Fruit fly (Drosophila melanogaster) whole organism, pupa: Measurements from ENCODE around the gene MED27.

Experiments used
- CG10348 ChIP-seq: fragments of 200-800 bp; sonication (Bioruptor generic); IDR thresholded peaks from 2 replicates; pipeline ENCODE4 v1.3.6; 2022; ENCODE audit warnings: missing biosample characterization, missing genetic modification characterization
- EcR ChIP-seq: fragments of 200-800 bp; sonication (Bioruptor generic); optimal IDR thresholded peaks from 3 replicates; lab custom pipeline; 2019; ENCODE audit warnings: missing biosample characterization, missing genetic modification characterization, mild to moderate bottlenecking, moderate library complexity, missing genetic modification reagents

DNA sequence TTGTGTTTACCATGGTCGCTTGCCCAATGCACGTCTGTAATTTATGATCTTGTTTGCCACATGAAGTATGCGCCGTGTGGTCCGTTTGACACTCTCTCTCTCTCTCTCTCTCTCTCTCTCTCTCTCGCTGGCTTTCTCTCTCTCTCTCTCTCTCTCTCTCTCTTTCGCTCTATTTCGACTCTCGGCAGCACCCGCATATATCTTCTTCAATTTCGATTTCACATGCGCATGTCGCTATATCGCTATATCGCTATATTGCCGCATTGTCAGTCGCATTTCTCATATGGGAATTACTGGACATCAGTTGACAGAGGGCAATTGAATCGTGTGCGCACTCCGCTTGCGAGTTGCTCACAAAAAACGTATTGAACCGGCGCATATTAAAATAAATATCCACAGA is 46.2 kb downstream of the MED27 start:
- TF ChIP-seq CG10348 (GFP tag; lab: Robert Waterston, UW) (no peak), EcR (GFP tag; lab: Kevin White, UChicago) (no peak)
